Fruit fly (Drosophila melanogaster): Measurements from ENCODE around the gene PGRP-LB.

The PGRP-LB gene

DNA sequence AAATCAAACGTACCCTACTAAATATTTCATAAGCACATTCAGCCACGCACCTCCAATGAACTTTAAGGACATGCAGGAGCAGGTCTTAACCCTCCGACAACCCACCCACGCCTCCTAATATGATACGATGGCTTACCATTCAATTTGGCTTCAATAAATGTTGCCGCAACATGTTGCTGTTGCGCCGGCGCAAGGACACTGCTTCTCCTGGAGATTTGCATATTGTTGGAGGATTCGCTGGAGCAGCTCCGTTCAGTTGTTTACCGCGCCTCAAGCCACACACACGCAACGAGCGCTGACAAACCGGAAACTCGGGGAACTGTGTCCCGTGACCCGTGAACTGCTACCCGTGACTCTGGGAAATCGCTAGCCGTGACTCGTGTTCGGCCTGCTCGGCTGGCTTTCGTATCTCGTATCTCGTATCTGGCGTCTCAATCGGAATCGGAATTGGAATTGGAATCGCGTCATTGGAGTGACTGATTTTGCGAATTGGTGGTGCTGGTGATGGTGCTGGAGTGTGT is 39.4 kb upstream of the PGRP-LB start, which contains the start of gene dpr5 (continued):
- TF ChIP-seq caup (GFP tag; optimal IDR thresholded peaks at IDR 0.05; ENCODE audit: severe bottlenecking) = no peak
- no peak for TF ChIP-seq tio (GFP tag; optimal IDR thresholded peaks at IDR 0.05)
- TF ChIP-seq CG7357 (GFP tag; IDR thresholded peaks at IDR 0.05) = no peak
- TF ChIP-seq ttk (GFP tag; IDR thresholded peaks at IDR 0.05) = no peak
- TF ChIP-seq CG3163 (GFP tag; optimal IDR thresholded peaks at IDR 0.05) = peak; percentile 57
- no peak for TF ChIP-seq her (GFP tag; optimal IDR thresholded peaks at IDR 0.05)
- TF ChIP-seq NK7.1 (GFP tag; optimal IDR thresholded peaks at IDR 0.05) = no peak
- TF ChIP-seq Ada2b (GFP tag; IDR thresholded peaks at IDR 0.05) = no peak
- no peak for TF ChIP-seq BEAF-32 (GFP tag; optimal IDR thresholded peaks at IDR 0.05)
- TF ChIP-seq Sry-β (GFP tag; optimal IDR thresholded peaks at IDR 0.05) = no peak
- TF ChIP-seq CG3065 (GFP tag; optimal IDR thresholded peaks at IDR 0.05) = no peak
- TF ChIP-seq D19B (GFP tag; optimal IDR thresholded peaks at IDR 0.05) = no peak
- TF ChIP-seq abd-A (tag; optimal IDR thresholded peaks at IDR 0.05) = peak; percentile 47
- no peak for TF ChIP-seq Rx (GFP tag; IDR thresholded peaks at IDR 0.05)
- no peak for TF ChIP-seq Dbx (GFP tag; IDR thresholded peaks at IDR 0.05)
- no peak for TF ChIP-seq CG12236 (GFP tag; optimal IDR thresholded peaks at IDR 0.05)
- TF ChIP-seq HLH3B (GFP tag; IDR thresholded peaks at IDR 0.05) = no peak
- peak; percentile 96 for TF ChIP-seq CG3995 (GFP tag; optimal IDR thresholded peaks at IDR 0.05)
- peak; percentile 94 for TF ChIP-seq Deaf1 (tag; optimal IDR thresholded peaks at IDR 0.05)
- no peak for TF ChIP-seq CG1233 (GFP tag; optimal IDR thresholded peaks at IDR 0.05)
- no peak for TF ChIP-seq vvl (GFP tag; IDR thresholded peaks at IDR 0.05)
- TF ChIP-seq ab (GFP tag; optimal IDR thresholded peaks at IDR 0.05) = no peak
- no peak for TF ChIP-seq CG12299 (tag; optimal IDR thresholded peaks at IDR 0.05)
- TF ChIP-seq CG10565 (GFP tag; optimal IDR thresholded peaks at IDR 0.05) = no peak
- TF ChIP-seq Doc2 (GFP tag; IDR thresholded peaks at IDR 0.05) = no peak
- no peak for TF ChIP-seq CG11456 (GFP tag; IDR thresholded peaks at IDR 0.05)
- no peak for TF ChIP-seq CG6272 (GFP tag; IDR thresholded peaks at IDR 0.05)
- TF ChIP-seq CG13296 (GFP tag; optimal IDR thresholded peaks at IDR 0.05) = no peak
- TF ChIP-seq sob (GFP tag; IDR thresholded peaks at IDR 0.05) = no peak
- TF ChIP-seq Aef1 (GFP tag; IDR thresholded peaks at IDR 0.05) = no peak
- TF ChIP-seq bbx (GFP tag; IDR thresholded peaks at IDR 0.05; ENCODE audit: partially characterized antibody) = no peak; the same call in 1 of the 2 replicates
- no peak for TF ChIP-seq B-H2 (GFP tag; optimal IDR thresholded peaks at IDR 0.05)
- TF ChIP-seq CG15479 (GFP tag; optimal IDR thresholded peaks at IDR 0.05) = no peak
- no peak for TF ChIP-seq ac (GFP tag; optimal IDR thresholded peaks at IDR 0.05)
- no peak for TF ChIP-seq hkb (optimal IDR thresholded peaks at IDR 0.05)
- no peak for TF ChIP-seq hkb (GFP tag; IDR thresholded peaks at IDR 0.05)
- no peak for TF ChIP-seq CG18619 (GFP tag; optimal IDR thresholded peaks at IDR 0.05)
- TF ChIP-seq maf-S (GFP tag; optimal IDR thresholded peaks at IDR 0.05) = no peak

DNA sequence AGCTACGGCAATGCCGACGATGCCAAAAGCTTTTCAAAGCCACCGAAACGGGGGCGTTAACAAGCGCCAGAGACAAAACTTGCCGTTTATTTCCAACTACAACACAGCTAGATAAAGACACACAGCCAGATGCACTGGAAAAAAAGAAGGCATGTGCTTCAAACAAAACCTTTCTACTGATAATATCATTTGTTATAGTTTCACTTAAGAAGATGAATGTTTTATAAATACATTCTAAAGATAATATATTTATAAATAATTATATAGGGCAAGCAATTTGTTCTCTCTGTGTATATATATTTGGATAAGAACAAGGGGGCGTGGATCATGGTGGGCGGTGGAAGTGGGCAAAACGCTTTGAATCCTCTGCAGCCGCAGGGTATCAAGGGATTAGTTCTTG is 29.9 kb upstream of the PGRP-LB start:
- TF ChIP-seq fd64A (GFP tag; optimal IDR thresholded peaks at IDR 0.05) (no peak), dpn (GFP tag; optimal IDR thresholded peaks at IDR 0.05) (peak in 1 of 2 experiments; percentile 10), CG11560 (tag; IDR thresholded peaks at IDR 0.05) (no peak), CG4360 (GFP tag; IDR thresholded peaks at IDR 0.05) (no peak), CG10366 (GFP tag; IDR thresholded peaks at IDR 0.05) (no peak), CG2678 (tag; optimal IDR thresholded peaks at IDR 0.05) (peak; percentile 64), bcd (GFP tag; optimal IDR thresholded peaks at IDR 0.05) (no peak), cg (GFP tag; optimal IDR thresholded peaks at IDR 0.05) (no peak), sd (tag; optimal IDR thresholded peaks at IDR 0.05) (no peak), bowl (GFP tag; IDR thresholded peaks at IDR 0.05) (no peak), CG6654 (GFP tag; optimal IDR thresholded peaks at IDR 0.05) (no peak), usp (GFP tag; optimal IDR thresholded peaks at IDR 0.05) (no peak), CoRest (tag; optimal IDR thresholded peaks at IDR 0.05) (peak; percentile 23), CG2889 (GFP tag; IDR thresholded peaks at IDR 0.05) (no peak), CG32532 (GFP tag; IDR thresholded peaks at IDR 0.05) (0 out of 2 replicates have a peak, but pooled peaks have one; percentile 13), Dll (GFP tag; IDR thresholded peaks at IDR 0.05; ENCODE audit: partially characterized antibody) (no peak), Sin3A (optimal IDR thresholded peaks at IDR 0.05) (no peak)
